Worm (Caenorhabditis elegans) whole organism, L2 larva: ENCODE results near the gene C28H8.3.

Experiments
- C34F6.9 ChIP-seq: fragments of 150-350 bp; optimal IDR thresholded peaks from 2 replicates; lab custom pipeline; 2014; ENCODE audit warnings: missing biosample characterization, missing genetic modification characterization
- F13H6.1 ChIP-seq: sonication (generic microtip); optimal IDR thresholded peaks from 2 replicates; lab custom pipeline; 2016; ENCODE audit warnings: missing genetic modification characterization, missing compliant biosample characterization
- Y55F3AM.14 ChIP-seq: fragments of 200-800 bp; sonication (Bioruptor generic); optimal IDR thresholded peaks from 2 replicates; lab custom pipeline; 2018; ENCODE audit warnings: mild to moderate bottlenecking, missing genetic modification characterization, missing compliant biosample characterization
- alr-1 ChIP-seq: fragments of 150-350 bp; optimal IDR thresholded peaks from 2 replicates; lab custom pipeline; 2014; ENCODE audit warnings: missing biosample characterization, missing genetic modification characterization
- ama-1 ChIP-seq: fragments of 150-350 bp; optimal IDR thresholded peaks from 2 replicates; lab custom pipeline; 2018; ENCODE audit warnings: inconsistent platforms
- blmp-1 ChIP-seq: sonication (generic microtip); optimal IDR thresholded peaks from 2 replicates; lab custom pipeline; 2017; ENCODE audit warnings: missing genetic modification characterization, mild to moderate bottlenecking, missing compliant biosample characterization, antibody characterized with exemption, moderate library complexity; ENCODE audit not compliant: insufficient read depth
- ceh-16 ChIP-seq: fragments of 150-350 bp; optimal IDR thresholded peaks from 2 replicates; lab custom pipeline; 2014; ENCODE audit warnings: missing biosample characterization, missing genetic modification characterization
- ceh-82 ChIP-seq: fragments of 150-350 bp; optimal IDR thresholded peaks from 2 replicates; lab custom pipeline; 2014; ENCODE audit warnings: missing biosample characterization, missing genetic modification characterization
- crh-2 ChIP-seq: sonication (generic microtip); optimal IDR thresholded peaks from 2 replicates; lab custom pipeline; 2017; ENCODE audit warnings: missing biosample characterization, missing genetic modification characterization
- dmd-4 ChIP-seq: sonication (generic microtip); optimal IDR thresholded peaks from 2 replicates; lab custom pipeline; 2017; ENCODE audit warnings: missing biosample characterization, missing genetic modification characterization
- egl-27 ChIP-seq: sonication (generic microtip); optimal IDR thresholded peaks from 3 replicates; lab custom pipeline; 2017; ENCODE audit warnings: missing biosample characterization, missing genetic modification reagents, missing genetic modification characterization
- fos-1 ChIP-seq: fragments of 150-350 bp; optimal IDR thresholded peaks from 2 replicates; lab custom pipeline; 2014; ENCODE audit warnings: missing biosample characterization, missing genetic modification characterization
- gmeb-1 ChIP-seq: fragments of 150-350 bp; optimal IDR thresholded peaks from 2 replicates; lab custom pipeline; 2014; ENCODE audit warnings: missing biosample characterization, missing genetic modification characterization
- lin-11 ChIP-seq: fragments of 150-350 bp; sonication (generic microtip); optimal IDR thresholded peaks from 2 replicates; lab custom pipeline; 2014; ENCODE audit warnings: missing biosample characterization, missing genetic modification characterization, inconsistent platforms, mixed read lengths
- lin-13 ChIP-seq: fragments of 150-350 bp; optimal IDR thresholded peaks from 2 replicates; lab custom pipeline; 2014; ENCODE audit warnings: missing biosample characterization, missing genetic modification reagents, missing genetic modification characterization
- lsy-2 ChIP-seq, 2 experiments: fragments of 150-350 bp in 1 of 2; sonication (generic microtip) in 1 of 2; optimal IDR thresholded peaks; 2 replicates each; lab custom pipeline; 2014 to 2017; ENCODE audit warnings: missing biosample characterization in 2 of 2, missing genetic modification characterization in 2 of 2
- mab-5 ChIP-seq: fragments of 150-350 bp; optimal IDR thresholded peaks from 2 replicates; lab custom pipeline; 2014; ENCODE audit warnings: missing biosample characterization, missing genetic modification characterization
- mbf-1 ChIP-seq: sonication (generic microtip); optimal IDR thresholded peaks from 2 replicates; lab custom pipeline; 2017; ENCODE audit warnings: missing biosample characterization, missing genetic modification characterization
- mdl-1 ChIP-seq, 2 experiments: fragments of 150-350 bp in 1 of 2; sonication (generic microtip) in 1 of 2; optimal IDR thresholded peaks; 2 replicates each; lab custom pipeline; 2017; ENCODE audit warnings: missing biosample characterization in 2 of 2, missing genetic modification characterization in 2 of 2
- nhr-10 ChIP-seq: sonication (generic microtip); optimal IDR thresholded peaks from 2 replicates; lab custom pipeline; 2017; ENCODE audit warnings: missing biosample characterization, missing genetic modification characterization
- nhr-12 ChIP-seq: fragments of 150-350 bp; optimal IDR thresholded peaks from 2 replicates; lab custom pipeline; 2014; ENCODE audit warnings: missing biosample characterization, missing genetic modification characterization
- nhr-129 ChIP-seq: fragments of 150-350 bp; optimal IDR thresholded peaks from 2 replicates; lab custom pipeline; 2014; ENCODE audit warnings: missing biosample characterization, missing genetic modification characterization
- nhr-21 ChIP-seq: fragments of 150-350 bp; optimal IDR thresholded peaks from 2 replicates; lab custom pipeline; 2014; ENCODE audit warnings: missing biosample characterization, missing genetic modification characterization
- nhr-25 ChIP-seq: fragments of 150-350 bp; sonication (generic microtip); optimal IDR thresholded peaks from 3 replicates; lab custom pipeline; 2014; ENCODE audit warnings: missing biosample characterization, missing genetic modification characterization
- nhr-6 ChIP-seq: fragments of 150-350 bp; optimal IDR thresholded peaks from 2 replicates; lab custom pipeline; 2014; ENCODE audit warnings: missing biosample characterization, missing genetic modification characterization
- nhr-77 ChIP-seq: fragments of 150-350 bp; optimal IDR thresholded peaks from 2 replicates; lab custom pipeline; 2014; ENCODE audit warnings: missing biosample characterization, missing genetic modification characterization
- peb-1 ChIP-seq: fragments of 150-350 bp; optimal IDR thresholded peaks from 2 replicates; lab custom pipeline; 2014; ENCODE audit warnings: missing biosample characterization, missing genetic modification characterization
- skn-1 ChIP-seq: sonication (generic microtip); optimal IDR thresholded peaks from 2 replicates; lab custom pipeline; 2017; ENCODE audit warnings: missing biosample characterization, missing genetic modification characterization
- sma-3 ChIP-seq: sonication (generic microtip); optimal IDR thresholded peaks from 2 replicates; lab custom pipeline; 2016; ENCODE audit warnings: missing genetic modification reagents, missing genetic modification characterization, missing compliant biosample characterization
- sma-9 ChIP-seq, 2 experiments: fragments of 150-350 bp in 1 of 2; sonication (generic microtip) in 1 of 2; optimal IDR thresholded peaks; 2 replicates each; lab custom pipeline; 2014 to 2016; ENCODE audit warnings: missing genetic modification characterization in 2 of 2, mild to moderate bottlenecking in 1 of 2, missing biosample characterization in 1 of 2, missing compliant biosample characterization in 1 of 2, missing genetic modification reagents in 1 of 2, moderate library complexity in 1 of 2
- snpc-4 ChIP-seq: fragments of 150-350 bp; optimal IDR thresholded peaks from 2 replicates; lab custom pipeline; 2014; ENCODE audit warnings: missing biosample characterization, missing genetic modification characterization
- unc-39 ChIP-seq: fragments of 150-350 bp; optimal IDR thresholded peaks from 2 replicates; lab custom pipeline; 2014; ENCODE audit warnings: missing biosample characterization, missing genetic modification characterization
- unc-62 ChIP-seq: fragments of 150-350 bp; optimal IDR thresholded peaks from 2 replicates; lab custom pipeline; 2014; ENCODE audit warnings: missing biosample characterization, missing genetic modification reagents, missing genetic modification characterization
- ztf-1 ChIP-seq: fragments of 200-800 bp; sonication (Bioruptor generic); conservative IDR thresholded peaks from 2 replicates; pipeline ENCODE4 v1.3.6; 2022; ENCODE audit warnings: missing genetic modification characterization, missing compliant biosample characterization
- ztf-11 ChIP-seq: sonication (generic microtip); optimal IDR thresholded peaks from 2 replicates; lab custom pipeline; 2017; ENCODE audit warnings: missing biosample characterization, missing genetic modification characterization
- ztf-4 ChIP-seq: fragments of 150-350 bp; optimal IDR thresholded peaks from 2 replicates; lab custom pipeline; 2014; ENCODE audit warnings: missing biosample characterization, missing genetic modification characterization

The C28H8.3 gene

DNA sequence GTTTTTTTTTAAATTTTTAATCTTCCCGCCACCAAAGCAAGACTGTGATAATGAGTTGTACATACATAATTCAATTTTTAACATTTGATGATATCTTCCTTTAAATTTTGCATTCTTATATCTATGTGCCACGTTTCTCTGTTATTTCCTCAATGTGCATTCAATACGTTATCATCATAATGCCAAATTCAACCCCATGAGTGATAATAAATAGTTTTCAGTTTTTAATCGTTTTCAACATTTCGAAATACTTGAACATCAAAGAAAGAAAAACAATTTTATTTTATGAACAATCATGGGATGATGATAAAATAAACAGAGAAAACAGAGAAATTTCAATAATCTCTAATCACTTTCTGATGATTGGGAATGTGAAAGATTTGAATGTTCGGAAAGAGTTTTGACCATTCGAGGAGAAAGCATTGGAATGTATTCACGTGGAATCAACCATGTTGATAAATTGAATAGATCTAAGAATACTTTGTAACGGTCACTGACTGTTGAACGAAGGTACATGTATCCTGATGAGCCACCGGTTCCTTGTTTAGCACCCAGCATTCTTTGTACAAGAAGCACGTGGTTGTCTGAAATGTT, 9.0 kb downstream of the C28H8.3 start:
- TF ChIP-seq unc-39 (tag; lab: Kevin White, UChicago) (no peak), peb-1 (tag; lab: Kevin White, UChicago) (no peak), nhr-21 (tag; lab: Kevin White, UChicago) (peak; percentile 72), nhr-25 (tag; lab: Kevin White, UChicago) (peak; percentile 4), ama-1 (lab: Kevin White, UChicago) (peak; percentile 14), gmeb-1 (tag; lab: Kevin White, UChicago) (peak; percentile 50), ceh-82 (tag; lab: Kevin White, UChicago) (no peak), sma-3 (peak; percentile 39), F13H6.1 (tag; lab: Kevin White, UChicago) (peak; percentile 20), crh-2 (tag; lab: Kevin White, UChicago) (peak; percentile 84), lin-11 (no peak), lin-13 (GFP tag; lab: Kevin White, UChicago) (peak; percentile 9), lsy-2 (tag; optimal IDR thresholded peaks at IDR 0.05; lab: Kevin White, UChicago) (peak in 1 of 2 experiments; percentile 41), dmd-4 (no peak), nhr-77 (tag; lab: Kevin White, UChicago) (no peak), ceh-16 (tag; lab: Kevin White, UChicago) (no peak), ztf-1 (GFP tag; lab: Robert Waterston, UW) (no peak), snpc-4 (tag; lab: Kevin White, UChicago) (no peak), nhr-10 (tag; lab: Kevin White, UChicago) (no peak), skn-1 (peak; percentile 89), mbf-1 (no peak), fos-1 (peak; percentile 40), sma-9 (GFP tag; optimal IDR thresholded peaks at IDR 0.05; lab: Kevin White, UChicago) (no peak), sma-9 (tag; optimal IDR thresholded peaks at IDR 0.05; lab: Kevin White, UChicago) (no peak), ztf-4 (peak; percentile 26), unc-62 (GFP tag; lab: Kevin White, UChicago) (no peak)
- TF ChIP-seq, all 48 proteins: peak for 12

DNA sequence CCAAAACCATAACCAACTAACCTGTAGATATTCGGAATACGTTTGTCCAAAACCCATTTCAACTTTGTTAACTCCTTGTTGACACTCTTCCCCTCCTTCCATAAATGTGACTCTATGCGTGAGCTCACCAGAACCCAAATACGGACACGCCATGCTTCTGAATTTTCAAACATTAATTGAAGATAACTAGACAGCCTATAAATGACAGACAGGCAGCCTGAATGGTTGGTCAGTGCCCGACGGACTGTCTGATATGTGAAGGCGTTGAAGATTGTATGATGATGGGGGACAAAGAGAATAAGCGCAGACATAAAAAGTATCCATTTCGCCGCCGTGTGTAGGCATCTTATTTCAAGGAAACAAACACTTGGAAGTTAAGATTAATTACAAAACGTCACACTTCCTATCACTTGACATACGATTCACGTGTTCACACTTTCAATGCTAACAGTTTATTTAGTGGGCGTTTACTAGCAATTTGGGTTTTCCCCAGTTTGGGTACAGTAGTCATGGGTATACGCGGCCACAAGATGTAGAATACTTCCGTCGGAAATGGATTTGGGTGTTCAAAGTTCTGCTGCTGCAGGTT, 11.4 kb downstream of the C28H8.3 start, which contains the start of the genes tdo-2 and C28H8.2:
Gene tdo-2 (minus strand): TSS at position 157 of the 589 bp plus-strand sequence.
Gene C28H8.2 (plus strand): TSS at position 524 of the 589 bp plus-strand sequence.
- TF ChIP-seq gmeb-1 (tag; lab: Kevin White, UChicago) = peak; percentile 55
- peak; percentile 20 for TF ChIP-seq mab-5
- TF ChIP-seq lin-11 = no peak
- TF ChIP-seq fos-1 = peak; percentile 12
- peak; percentile 92 for TF ChIP-seq nhr-21 (tag; lab: Kevin White, UChicago)
- TF ChIP-seq ztf-4 = peak; percentile 28
- TF ChIP-seq skn-1 = no peak
- peak; percentile 14 for TF ChIP-seq F13H6.1 (tag; lab: Kevin White, UChicago)
- TF ChIP-seq C34F6.9 (tag; lab: Kevin White, UChicago) = peak; percentile 8
- peak; percentile 50 for TF ChIP-seq nhr-129 (tag; lab: Kevin White, UChicago)
- peak; percentile 92 for TF ChIP-seq sma-3
- TF ChIP-seq Y55F3AM.14 (GFP tag; lab: Kevin White, UChicago) = peak; percentile 25
- TF ChIP-seq mdl-1 (tag; optimal IDR thresholded peaks at IDR 0.05; lab: Kevin White, UChicago) = peak in 1 of 2 experiments; percentile 75
- peak; percentile 37 for TF ChIP-seq nhr-6 (tag; lab: Kevin White, UChicago)
- no peak for TF ChIP-seq nhr-12
- TF ChIP-seq sma-9 (GFP tag; optimal IDR thresholded peaks at IDR 0.05; lab: Kevin White, UChicago) = peak; percentile 90
- TF ChIP-seq sma-9 (tag; optimal IDR thresholded peaks at IDR 0.05; lab: Kevin White, UChicago) = no peak
- TF ChIP-seq ztf-11 (tag; lab: Kevin White, UChicago) = no peak
- TF ChIP-seq lsy-2 (tag; optimal IDR thresholded peaks at IDR 0.05; lab: Kevin White, UChicago) = peak in 1 of 2 experiments; percentile 55
- peak; percentile 16 for TF ChIP-seq alr-1 (tag; lab: Kevin White, UChicago)
- TF ChIP-seq crh-2 (tag; lab: Kevin White, UChicago) = peak; percentile 56
- no peak for TF ChIP-seq dmd-4
- peak; percentile 80 for TF ChIP-seq blmp-1 (tag; lab: Kevin White, UChicago)
- TF ChIP-seq egl-27 (tag; lab: Kevin White, UChicago) = peak; percentile 69
- peak; percentile 94 for TF ChIP-seq nhr-25 (tag; lab: Kevin White, UChicago)
